Worm (Caenorhabditis elegans) whole organism, L1 larva: Measurements from ENCODE around the gene R12B2.8.
A peak's percentile ranks its signal among the peaks of the same experiment; 100 is the strongest.

Source experiments
- C16A3.4 ChIP-seq: fragments of 150-350 bp; optimal IDR thresholded peaks from 2 replicates; lab custom pipeline; 2014; ENCODE audit warnings: missing biosample characterization, missing genetic modification characterization
- C34B4.2 ChIP-seq: sonication (generic microtip); optimal IDR thresholded peaks from 2 replicates; lab custom pipeline; 2017; ENCODE audit warnings: mild to moderate bottlenecking, missing genetic modification characterization, missing compliant biosample characterization
- F16B12.6 ChIP-seq: fragments of 150-350 bp; optimal IDR thresholded peaks from 2 replicates; lab custom pipeline; 2014; ENCODE audit warnings: missing biosample characterization, missing genetic modification characterization
- aha-1 ChIP-seq: fragments of 150-350 bp; optimal IDR thresholded peaks from 2 replicates; lab custom pipeline; 2014; ENCODE audit warnings: missing biosample characterization, missing genetic modification characterization
- alr-1 ChIP-seq: fragments of 200-800 bp; sonication (Bioruptor generic); optimal IDR thresholded peaks from 2 replicates; lab custom pipeline; 2018; ENCODE audit warnings: borderline replicate concordance, mild to moderate bottlenecking, missing genetic modification characterization, missing compliant biosample characterization
- aly-2 ChIP-seq: fragments of 150-350 bp; optimal IDR thresholded peaks from 2 replicates; lab custom pipeline; 2014; ENCODE audit warnings: missing biosample characterization, missing genetic modification characterization
- blmp-1 ChIP-seq: fragments of 150-350 bp; optimal IDR thresholded peaks from 2 replicates; lab custom pipeline; 2014; ENCODE audit warnings: missing biosample characterization, missing genetic modification characterization
- ceh-82 ChIP-seq, 3 experiments: fragments of 150-350 bp in 1 of 3; sonication (generic microtip) in 2 of 3; optimal IDR thresholded peaks; 2 replicates each; lab custom pipeline; 2014 to 2017; ENCODE audit warnings: missing biosample characterization in 3 of 3, missing genetic modification characterization in 3 of 3
- ceh-88 ChIP-seq: fragments of 200-800 bp; sonication (Bioruptor generic); IDR thresholded peaks from 2 replicates; pipeline ENCODE4 v1.3.6; 2022; ENCODE audit warnings: missing genetic modification characterization, missing compliant biosample characterization
- ceh-90 ChIP-seq: sonication (generic microtip); optimal IDR thresholded peaks from 2 replicates; lab custom pipeline; 2016; ENCODE audit warnings: missing genetic modification characterization, missing compliant biosample characterization
- dpl-1 ChIP-seq, 3 experiments: fragments of 150-350 bp in 2 of 3; sonication (generic microtip) in 1 of 3; optimal IDR thresholded peaks; 2 replicates each; lab custom pipeline; 2014 to 2017; ENCODE audit warnings: missing biosample characterization in 3 of 3, missing genetic modification characterization in 3 of 3, missing genetic modification reagents in 3 of 3
- efl-1 ChIP-seq, 4 experiments: fragments of 150-350 bp; optimal IDR thresholded peaks in 3 of 4; peaks in 1 of 4; 1 replicate in 1 of 4; 2 replicates in 3 of 4; lab custom pipeline; 2014; ENCODE audit warnings: missing biosample characterization in 2 of 4, missing genetic modification characterization in 2 of 4, missing genetic modification reagents in 2 of 4
- efl-3 ChIP-seq: fragments of 200-800 bp; sonication (Bioruptor generic); optimal IDR thresholded peaks from 2 replicates; lab custom pipeline; 2018; ENCODE audit warnings: mild to moderate bottlenecking, missing genetic modification characterization, missing compliant biosample characterization
- egl-13 ChIP-seq: sonication (generic microtip); optimal IDR thresholded peaks from 2 replicates; lab custom pipeline; 2016; ENCODE audit warnings: missing genotype, missing genetic modification reagents, missing genetic modification characterization, missing compliant biosample characterization
- elt-2 ChIP-seq: sonication (generic microtip); optimal IDR thresholded peaks from 2 replicates; lab custom pipeline; 2016; ENCODE audit warnings: missing genetic modification characterization, mild to moderate bottlenecking, inconsistent platforms, missing compliant biosample characterization, missing genetic modification reagents
- elt-3 ChIP-seq, 6 experiments: fragments of 150-350 bp in 1 of 6; sonication (generic microtip); optimal IDR thresholded peaks; 2 replicates each; lab custom pipeline; 2017 to 2018; ENCODE audit warnings: missing biosample characterization in 6 of 6, missing genetic modification characterization in 6 of 6, inconsistent platforms in 1 of 6
- fkh-10 ChIP-seq: sonication (generic microtip); optimal IDR thresholded peaks from 2 replicates; lab custom pipeline; 2017; ENCODE audit warnings: missing biosample characterization, missing genetic modification reagents, missing genetic modification characterization
- fkh-4 ChIP-seq: sonication (generic microtip); optimal IDR thresholded peaks from 2 replicates; lab custom pipeline; 2016; ENCODE audit warnings: missing compliant biosample characterization, missing genetic modification characterization, borderline replicate concordance
- grh-1 ChIP-seq: fragments of 200-800 bp; sonication (Bioruptor generic); IDR thresholded peaks from 2 replicates; pipeline ENCODE4 v1.3.6; 2022; ENCODE audit warnings: missing genetic modification reagents, missing genetic modification characterization, missing compliant biosample characterization
- hlh-4 ChIP-seq: sonication (generic microtip); optimal IDR thresholded peaks from 2 replicates; lab custom pipeline; 2016; ENCODE audit warnings: mild to moderate bottlenecking, missing genetic modification characterization, missing compliant biosample characterization
- isw-1 ChIP-seq: fragments of 200-800 bp; sonication (Bioruptor generic); IDR thresholded peaks from 2 replicates; pipeline ENCODE4 v1.3.6; 2022; ENCODE audit warnings: missing genetic modification characterization, missing compliant biosample characterization
- lin-13 ChIP-seq: fragments of 150-350 bp; optimal IDR thresholded peaks from 2 replicates; lab custom pipeline; 2014; ENCODE audit warnings: missing biosample characterization, missing genetic modification reagents, missing genetic modification characterization
- lin-15B ChIP-seq: fragments of 150-350 bp; sonication (generic microtip); optimal IDR thresholded peaks from 3 replicates; lab custom pipeline; 2014; ENCODE audit warnings: missing biosample characterization, missing genetic modification characterization
- lin-39 ChIP-seq: fragments of 150-350 bp; optimal IDR thresholded peaks from 2 replicates; lab custom pipeline; 2014; ENCODE audit warnings: missing biosample characterization, missing genetic modification reagents, missing genetic modification characterization
- lir-3 ChIP-seq: sonication (generic microtip); optimal IDR thresholded peaks from 2 replicates; lab custom pipeline; 2016; ENCODE audit warnings: mild to moderate bottlenecking, missing genetic modification characterization, moderate library complexity, missing compliant biosample characterization; ENCODE audit not compliant: poor library complexity
- mab-9 ChIP-seq: fragments of 200-800 bp; sonication (Bioruptor generic); IDR thresholded peaks from 2 replicates; pipeline ENCODE4 v1.3.6; 2022; ENCODE audit warnings: missing genetic modification reagents, missing genetic modification characterization, missing compliant biosample characterization
- mef-2 ChIP-seq: fragments of 150-350 bp; optimal IDR thresholded peaks from 2 replicates; lab custom pipeline; 2014; ENCODE audit warnings: missing biosample characterization, missing genetic modification characterization
- mep-1 ChIP-seq: fragments of 150-350 bp; optimal IDR thresholded peaks from 2 replicates; lab custom pipeline; 2014; ENCODE audit warnings: missing biosample characterization, missing genetic modification characterization
- nhr-11 ChIP-seq: fragments of 150-350 bp; optimal IDR thresholded peaks from 2 replicates; lab custom pipeline; 2014; ENCODE audit warnings: missing biosample characterization, missing genetic modification characterization
- nhr-19 ChIP-seq: fragments of 200-800 bp; sonication (Bioruptor generic); conservative IDR thresholded peaks from 2 replicates; pipeline ENCODE4 v1.3.6; 2022; ENCODE audit warnings: missing genetic modification characterization, missing compliant biosample characterization
- nhr-237 ChIP-seq: fragments of 150-350 bp; optimal IDR thresholded peaks from 2 replicates; lab custom pipeline; 2014; ENCODE audit warnings: missing biosample characterization, missing genetic modification characterization
- nhr-28 ChIP-seq: fragments of 150-350 bp; optimal IDR thresholded peaks from 2 replicates; lab custom pipeline; 2014; ENCODE audit warnings: missing biosample characterization, missing genetic modification characterization
- nhr-47 ChIP-seq: sonication (generic microtip); optimal IDR thresholded peaks from 2 replicates; lab custom pipeline; 2016; ENCODE audit warnings: mild to moderate bottlenecking, missing genetic modification characterization, moderate library complexity, missing compliant biosample characterization
- nhr-76 ChIP-seq: sonication (generic microtip); optimal IDR thresholded peaks from 2 replicates; lab custom pipeline; 2017; ENCODE audit warnings: missing biosample characterization, missing genetic modification characterization
- nhr-84 ChIP-seq: sonication (generic microtip); optimal IDR thresholded peaks from 2 replicates; lab custom pipeline; 2017; ENCODE audit warnings: missing biosample characterization, missing genetic modification characterization
- nhr-90 ChIP-seq: sonication (generic microtip); optimal IDR thresholded peaks from 2 replicates; lab custom pipeline; 2016; ENCODE audit warnings: mild to moderate bottlenecking, missing genetic modification characterization, missing compliant biosample characterization; ENCODE audit not compliant: poor library complexity
- pax-3 ChIP-seq: fragments of 200-800 bp; sonication (Bioruptor generic); optimal IDR thresholded peaks from 2 replicates; lab custom pipeline; 2018; ENCODE audit warnings: mild to moderate bottlenecking, missing genetic modification characterization, moderate library complexity, missing compliant biosample characterization
- pqm-1 ChIP-seq: sonication (generic microtip); optimal IDR thresholded peaks from 3 replicates; lab custom pipeline; 2017; ENCODE audit warnings: missing biosample characterization, missing genetic modification characterization
- rnt-1 ChIP-seq: sonication (generic microtip); optimal IDR thresholded peaks from 2 replicates; lab custom pipeline; 2016; ENCODE audit warnings: mild to moderate bottlenecking, missing genetic modification characterization, moderate library complexity, missing compliant biosample characterization
- skn-1 ChIP-seq: fragments of 150-350 bp; optimal IDR thresholded peaks from 2 replicates; lab custom pipeline; 2014; ENCODE audit warnings: missing biosample characterization, missing genetic modification characterization
- snpc-4 ChIP-seq: fragments of 150-350 bp; optimal IDR thresholded peaks from 2 replicates; lab custom pipeline; 2014; ENCODE audit warnings: missing biosample characterization, missing genetic modification characterization
- snu-23 ChIP-seq: sonication (generic microtip); optimal IDR thresholded peaks from 2 replicates; lab custom pipeline; 2016; ENCODE audit warnings: missing genetic modification characterization, missing compliant biosample characterization
- sox-4 ChIP-seq: sonication (generic microtip); optimal IDR thresholded peaks from 2 replicates; lab custom pipeline; 2016; ENCODE audit warnings: missing genetic modification characterization, missing compliant biosample characterization
- sptf-1 ChIP-seq: fragments of 150-350 bp; optimal IDR thresholded peaks from 2 replicates; lab custom pipeline; 2014; ENCODE audit warnings: missing biosample characterization, missing genetic modification characterization
- sup-37 ChIP-seq: fragments of 200-800 bp; sonication (Bioruptor generic); optimal IDR thresholded peaks from 2 replicates; lab custom pipeline; 2018; ENCODE audit warnings: mild to moderate bottlenecking, missing genetic modification characterization, missing compliant biosample characterization
- swsn-7 ChIP-seq: sonication (generic microtip); optimal IDR thresholded peaks from 2 replicates; lab custom pipeline; 2016; ENCODE audit warnings: missing genetic modification characterization, missing compliant biosample characterization
- unc-130 ChIP-seq: fragments of 150-350 bp; optimal IDR thresholded peaks from 2 replicates; lab custom pipeline; 2017; ENCODE audit warnings: missing biosample characterization, missing genetic modification characterization, inconsistent platforms
- unc-62 ChIP-seq: fragments of 150-350 bp; optimal IDR thresholded peaks from 2 replicates; lab custom pipeline; 2014; ENCODE audit warnings: missing biosample characterization, missing genetic modification reagents, missing genetic modification characterization
- unc-98 ChIP-seq: fragments of 200-800 bp; sonication (Bioruptor generic); IDR thresholded peaks from 2 replicates; pipeline ENCODE4 v1.3.6; 2022; ENCODE audit warnings: missing genetic modification characterization, missing compliant biosample characterization
- vab-15 ChIP-seq: sonication (generic microtip); optimal IDR thresholded peaks from 2 replicates; lab custom pipeline; 2017; ENCODE audit warnings: missing genotype, mild to moderate bottlenecking, missing genetic modification characterization, missing compliant biosample characterization
- xbp-1 ChIP-seq: sonication (generic microtip); optimal IDR thresholded peaks from 2 replicates; lab custom pipeline; 2016; ENCODE audit warnings: missing genetic modification characterization, missing compliant biosample characterization
- zag-1 ChIP-seq: fragments of 150-350 bp; optimal IDR thresholded peaks from 2 replicates; lab custom pipeline; 2014; ENCODE audit warnings: missing biosample characterization, missing genetic modification characterization
- zip-4 ChIP-seq: fragments of 200-800 bp; sonication (Bioruptor generic); optimal IDR thresholded peaks from 2 replicates; lab custom pipeline; 2018; ENCODE audit warnings: mild to moderate bottlenecking, missing genetic modification characterization, moderate library complexity, missing compliant biosample characterization
- ztf-4 ChIP-seq: fragments of 150-350 bp; optimal IDR thresholded peaks from 2 replicates; lab custom pipeline; 2014; ENCODE audit warnings: missing biosample characterization, missing genetic modification characterization

Gene R12B2.8

ce11 chrIII:5802971-5803370 lies 20.7 kb upstream of the R12B2.8 start, which contains the start of the genes polq-1 and him-10 (continued):
- no peak for TF ChIP-seq C34B4.2
- no peak for TF ChIP-seq F16B12.6 (tag; lab: Kevin White, UChicago)
- no peak for TF ChIP-seq nhr-11
- no peak for TF ChIP-seq nhr-76 (tag; lab: Kevin White, UChicago)
- TF ChIP-seq C16A3.4, result no peak
- no peak for TF ChIP-seq nhr-237 (tag; lab: Kevin White, UChicago)
- no peak for TF ChIP-seq nhr-19 (GFP tag; lab: Robert Waterston, UW)
- TF ChIP-seq nhr-90 (tag; lab: Kevin White, UChicago), result no peak
- TF ChIP-seq nhr-84 (tag; lab: Kevin White, UChicago), result no peak
- no peak for TF ChIP-seq grh-1 (GFP tag; lab: Robert Waterston, UW)
- TF ChIP-seq swsn-7 (tag; lab: Kevin White, UChicago), result no peak
- no peak for TF ChIP-seq unc-62 (GFP tag; lab: Kevin White, UChicago)
- no peak for TF ChIP-seq aha-1 (tag; lab: Kevin White, UChicago)
- TF ChIP-seq aly-2, result no peak
- TF ChIP-seq nhr-47 (tag; lab: Kevin White, UChicago), result no peak
- no peak for TF ChIP-seq hlh-4
- no peak for TF ChIP-seq ztf-4
- no peak for TF ChIP-seq elt-2
- no peak for TF ChIP-seq unc-130
- TF ChIP-seq dpl-1 (GFP tag; optimal IDR thresholded peaks at IDR 0.05; lab: Kevin White, UChicago), result peak; percentile 72 to 86 (median 80)
- no peak for TF ChIP-seq zip-4 (GFP tag; lab: Kevin White, UChicago)
- TF ChIP-seq rnt-1 (tag; lab: Kevin White, UChicago), result peak; percentile 80
- peak; percentile 16 for TF ChIP-seq blmp-1 (tag; lab: Kevin White, UChicago)
- TF ChIP-seq mep-1 (tag; lab: Kevin White, UChicago), result peak; percentile 48
- TF ChIP-seq isw-1 (GFP tag; lab: Robert Waterston, UW), result no peak
- TF ChIP-seq efl-3, result no peak
- no peak for TF ChIP-seq ceh-88 (GFP tag; lab: Robert Waterston, UW)
- no peak for TF ChIP-seq nhr-28 (tag; lab: Kevin White, UChicago)
- TF ChIP-seq sox-4 (tag; lab: Kevin White, UChicago), result no peak
- no peak for TF ChIP-seq pax-3 (tag; lab: Kevin White, UChicago)
- no peak for TF ChIP-seq lin-39
- no peak for TF ChIP-seq vab-15 (tag; lab: Kevin White, UChicago)
- TF ChIP-seq mab-9, result no peak
- peak; percentile 29 for TF ChIP-seq skn-1 (tag; lab: Kevin White, UChicago)
- no peak for TF ChIP-seq elt-3 (tag; optimal IDR thresholded peaks at IDR 0.05; lab: Kevin White, UChicago)
- no peak for TF ChIP-seq zag-1 (tag; lab: Kevin White, UChicago)
- TF ChIP-seq ceh-82 (tag; optimal IDR thresholded peaks at IDR 0.05; lab: Kevin White, UChicago), result peak in 1 of 3 experiments; percentile 14
- TF ChIP-seq ceh-90 (tag; lab: Kevin White, UChicago), result peak; percentile 59
- TF ChIP-seq alr-1 (tag; lab: Kevin White, UChicago), result no peak
- peak; percentile 53 to 79 for TF ChIP-seq efl-1 (optimal IDR thresholded peaks at IDR 0.05; lab: Kevin White, UChicago)
- peak; percentile 87 to 98 for TF ChIP-seq efl-1 (GFP tag; optimal IDR thresholded peaks at IDR 0.05 in 1 of 2; lab: Kevin White, UChicago)
- no peak for TF ChIP-seq unc-98 (GFP tag; lab: Robert Waterston, UW)
- no peak for TF ChIP-seq sup-37
- no peak for TF ChIP-seq mef-2
- TF ChIP-seq snpc-4, result peak; percentile 6
- no peak for TF ChIP-seq sptf-1 (tag; lab: Kevin White, UChicago)
- peak; percentile 16 for TF ChIP-seq snu-23
- no peak for TF ChIP-seq fkh-10 (GFP tag; lab: Kevin White, UChicago)
- no peak for TF ChIP-seq xbp-1 (tag; lab: Kevin White, UChicago)
- peak; percentile 18 for TF ChIP-seq lir-3 (tag; lab: Kevin White, UChicago)
- peak; percentile 9 for TF ChIP-seq fkh-4 (tag; lab: Kevin White, UChicago)
- no peak for TF ChIP-seq lin-13 (GFP tag; lab: Kevin White, UChicago)
- no peak for TF ChIP-seq egl-13 (tag; lab: Kevin White, UChicago)
- TF ChIP-seq pqm-1, result no peak
- no peak for TF ChIP-seq lin-15B (tag; lab: Kevin White, UChicago)
